Worm (Caenorhabditis elegans) whole organism, L4 larva: ENCODE measurements around the gene VZK822L.2.
A peak's percentile ranks its signal among the peaks of the same experiment; 100 is the strongest.

Experiments used
- F44E2.7 ChIP-seq: fragments of 200-800 bp; sonication (Bioruptor generic); IDR thresholded peaks from 2 replicates; pipeline ENCODE4 v2.1.2; 2022; ENCODE audit warnings: missing genetic modification characterization, missing compliant biosample characterization
- R02D3.7 ChIP-seq: fragments of 150-350 bp; sonication (generic microtip); optimal IDR thresholded peaks from 3 replicates; lab custom pipeline; 2014; ENCODE audit warnings: missing biosample characterization, missing genetic modification characterization
- aha-1 ChIP-seq: fragments of 150-350 bp; peaks from one replicate; lab custom pipeline; 2014; ENCODE audit warnings: missing biosample characterization, missing genetic modification characterization
- arid-1 ChIP-seq: fragments of 200-800 bp; sonication (Bioruptor generic); conservative IDR thresholded peaks from 2 replicates; pipeline ENCODE4 v1.3.6; 2022; ENCODE audit warnings: missing genetic modification reagents, missing genetic modification characterization, missing compliant biosample characterization
- ceh-62 ChIP-seq: sonication (generic microtip); optimal IDR thresholded peaks from 2 replicates; lab custom pipeline; 2017; ENCODE audit warnings: missing biosample characterization, missing genetic modification characterization
- ces-1 ChIP-seq: fragments of 150-350 bp; sonication (generic microtip); optimal IDR thresholded peaks from 4 replicates; lab custom pipeline; 2014; ENCODE audit warnings: missing biosample characterization, missing genetic modification reagents, missing genetic modification characterization
- cey-2 ChIP-seq: sonication (generic microtip); optimal IDR thresholded peaks from 3 replicates; lab custom pipeline; 2017; ENCODE audit warnings: missing genetic modification characterization, mild to moderate bottlenecking, missing compliant biosample characterization, antibody characterized with exemption, borderline replicate concordance; ENCODE audit not compliant: insufficient read depth
- daf-12 ChIP-seq: fragments of 150-350 bp; optimal IDR thresholded peaks from 2 replicates; lab custom pipeline; 2014; ENCODE audit warnings: missing biosample characterization, missing genetic modification reagents, missing genetic modification characterization
- dmd-6 ChIP-seq: fragments of 200-800 bp; sonication (Bioruptor generic); IDR thresholded peaks from 2 replicates; pipeline ENCODE4 v1.3.6; 2022; ENCODE audit warnings: missing genetic modification reagents, missing genetic modification characterization, missing compliant biosample characterization
- duxl-1 ChIP-seq: sonication (generic microtip); optimal IDR thresholded peaks from 2 replicates; lab custom pipeline; 2016; ENCODE audit warnings: mild to moderate bottlenecking, missing genetic modification characterization, moderate library complexity, missing compliant biosample characterization; ENCODE audit not compliant: poor library complexity
- dve-1 ChIP-seq: sonication (generic microtip); optimal IDR thresholded peaks from 2 replicates; lab custom pipeline; 2017; ENCODE audit warnings: antibody characterized with exemption, mild to moderate bottlenecking, missing genetic modification characterization, missing compliant biosample characterization; ENCODE audit not compliant: insufficient read depth
- lin-1 ChIP-seq: fragments of 200-800 bp; sonication (Bioruptor generic); IDR thresholded peaks from 2 replicates; pipeline ENCODE4 v1.3.6; 2022; ENCODE audit warnings: missing genetic modification reagents, missing genetic modification characterization, missing compliant biosample characterization
- lin-29 ChIP-seq: fragments of 200-800 bp; sonication (Bioruptor generic); IDR thresholded peaks from 2 replicates; pipeline ENCODE4 v1.3.6; 2022; ENCODE audit warnings: missing genetic modification reagents, missing genetic modification characterization, missing compliant biosample characterization
- lsy-2 ChIP-seq, 2 experiments: fragments of 150-350 bp in 1 of 2; sonication (generic microtip) in 1 of 2; optimal IDR thresholded peaks; 2 replicates each; lab custom pipeline; 2014 to 2017; ENCODE audit warnings: missing biosample characterization in 2 of 2, missing genetic modification characterization in 2 of 2
- madf-5 ChIP-seq, 2 experiments: fragments of 200-800 bp; sonication (Bioruptor generic); IDR thresholded peaks; 2 replicates each; pipeline ENCODE4 v1.3.6; 2022; ENCODE audit warnings: missing compliant biosample characterization in 2 of 2, missing genetic modification characterization in 2 of 2
- mep-1 ChIP-seq: fragments of 150-350 bp; sonication (generic microtip); optimal IDR thresholded peaks from 3 replicates; lab custom pipeline; 2014; ENCODE audit warnings: missing biosample characterization, missing genetic modification characterization
- mes-2 ChIP-seq: sonication (generic microtip); optimal IDR thresholded peaks from 2 replicates; lab custom pipeline; 2016; ENCODE audit warnings: missing genotype, mild to moderate bottlenecking, missing genetic modification characterization, missing compliant biosample characterization; ENCODE audit not compliant: poor library complexity, severe bottlenecking
- nhr-102 ChIP-seq: sonication (generic microtip); optimal IDR thresholded peaks from 2 replicates; lab custom pipeline; 2016; ENCODE audit warnings: mild to moderate bottlenecking, missing genetic modification characterization, moderate library complexity, missing compliant biosample characterization
- nhr-237 ChIP-seq: sonication (generic microtip); optimal IDR thresholded peaks from 2 replicates; lab custom pipeline; 2017; ENCODE audit warnings: missing biosample characterization, missing genetic modification characterization
- nhr-25 ChIP-seq: sonication (generic microtip); optimal IDR thresholded peaks from 2 replicates; lab custom pipeline; 2017; ENCODE audit warnings: missing genetic modification characterization, mild to moderate bottlenecking, missing compliant biosample characterization, antibody characterized with exemption, moderate library complexity, borderline replicate concordance; ENCODE audit not compliant: insufficient read depth
- nhr-28 ChIP-seq: fragments of 150-350 bp; optimal IDR thresholded peaks from 2 replicates; lab custom pipeline; 2014; ENCODE audit warnings: missing biosample characterization, missing genetic modification characterization
- nhr-42 ChIP-seq: fragments of 200-800 bp; sonication (Bioruptor generic); IDR thresholded peaks from 2 replicates; pipeline ENCODE4 v1.3.6; 2022; ENCODE audit warnings: missing genetic modification characterization, missing compliant biosample characterization
- nhr-6 ChIP-seq: fragments of 150-350 bp; optimal IDR thresholded peaks from 2 replicates; lab custom pipeline; 2014; ENCODE audit warnings: missing biosample characterization, missing genetic modification characterization
- rbr-2 ChIP-seq: sonication (generic microtip); optimal IDR thresholded peaks from 2 replicates; lab custom pipeline; 2016; ENCODE audit warnings: missing genotype, missing genetic modification characterization, missing compliant biosample characterization
- snpc-1.2 ChIP-seq: fragments of 200-800 bp; sonication (Bioruptor generic); IDR thresholded peaks from 2 replicates; pipeline ENCODE4 v1.3.6; 2022; ENCODE audit warnings: missing genetic modification reagents, missing genetic modification characterization, missing compliant biosample characterization
- snpc-4 ChIP-seq: fragments of 150-350 bp; optimal IDR thresholded peaks from 2 replicates; lab custom pipeline; 2014; ENCODE audit warnings: missing biosample characterization, missing genetic modification characterization
- spr-1 ChIP-seq: sonication (generic microtip); optimal IDR thresholded peaks from 2 replicates; lab custom pipeline; 2016; ENCODE audit warnings: mild to moderate bottlenecking, missing genetic modification characterization, missing compliant biosample characterization
- unc-130 ChIP-seq: sonication (generic microtip); optimal IDR thresholded peaks from 2 replicates; lab custom pipeline; 2016; ENCODE audit warnings: missing genetic modification reagents, missing genetic modification characterization, missing compliant biosample characterization
- unc-62 ChIP-seq, 3 experiments: fragments of 150-350 bp in 1 of 3; sonication (generic microtip); optimal IDR thresholded peaks in 2 of 3; peaks in 1 of 3; 1 replicate in 1 of 3; 2 replicates in 2 of 3; lab custom pipeline; 2014 to 2017; ENCODE audit warnings: missing biosample characterization in 3 of 3, missing genetic modification characterization in 3 of 3, missing genetic modification reagents in 3 of 3, missing genotype in 1 of 3
- zip-2 ChIP-seq: fragments of 150-350 bp; optimal IDR thresholded peaks from 2 replicates; lab custom pipeline; 2014; ENCODE audit warnings: missing biosample characterization, missing genetic modification characterization
- ztf-11 ChIP-seq: fragments of 150-350 bp; optimal IDR thresholded peaks from 2 replicates; lab custom pipeline; 2014; ENCODE audit warnings: missing biosample characterization, missing genetic modification characterization
- ztf-7 ChIP-seq: fragments of 150-350 bp; optimal IDR thresholded peaks from 2 replicates; lab custom pipeline; 2014; ENCODE audit warnings: missing biosample characterization, missing genetic modification characterization

Gene VZK822L.2

DNA sequence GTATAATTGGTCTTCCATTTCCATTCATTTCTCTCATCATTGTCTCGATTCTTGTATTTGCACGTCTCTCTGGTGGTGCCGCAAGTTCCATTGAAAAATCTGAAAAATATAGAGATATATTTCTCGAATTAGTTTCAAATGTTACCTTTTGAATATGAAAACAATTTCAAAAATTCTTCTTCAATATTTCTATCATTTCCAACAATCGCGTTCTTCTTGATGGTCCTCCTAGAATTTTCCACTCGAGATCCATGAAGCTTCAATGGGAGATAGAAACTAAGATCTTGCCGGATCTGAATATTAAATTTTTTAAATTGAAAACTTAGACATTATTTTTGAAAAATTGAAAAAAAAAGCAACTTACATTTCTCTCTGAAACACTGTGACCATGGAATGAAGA lies 7.2 kb downstream of the VZK822L.2 start:
- no peak for TF ChIP-seq lsy-2 (tag; optimal IDR thresholded peaks at IDR 0.05; lab: Kevin White, UChicago)
- peak; percentile 90 for TF ChIP-seq aha-1 (tag; lab: Kevin White, UChicago)
- no peak for TF ChIP-seq R02D3.7 (tag; lab: Kevin White, UChicago)
- TF ChIP-seq nhr-42 (GFP tag; lab: Robert Waterston, UW): no peak
- TF ChIP-seq unc-130: no peak
- TF ChIP-seq unc-62 (GFP tag; optimal IDR thresholded peaks at IDR 0.05 in 1 of 2; lab: Kevin White, UChicago): no peak
- TF ChIP-seq unc-62 (tag; optimal IDR thresholded peaks at IDR 0.05; lab: Kevin White, UChicago): no peak
- no peak for TF ChIP-seq madf-5 (GFP tag; IDR thresholded peaks at IDR 0.05; lab: Robert Waterston, UW)

DNA sequence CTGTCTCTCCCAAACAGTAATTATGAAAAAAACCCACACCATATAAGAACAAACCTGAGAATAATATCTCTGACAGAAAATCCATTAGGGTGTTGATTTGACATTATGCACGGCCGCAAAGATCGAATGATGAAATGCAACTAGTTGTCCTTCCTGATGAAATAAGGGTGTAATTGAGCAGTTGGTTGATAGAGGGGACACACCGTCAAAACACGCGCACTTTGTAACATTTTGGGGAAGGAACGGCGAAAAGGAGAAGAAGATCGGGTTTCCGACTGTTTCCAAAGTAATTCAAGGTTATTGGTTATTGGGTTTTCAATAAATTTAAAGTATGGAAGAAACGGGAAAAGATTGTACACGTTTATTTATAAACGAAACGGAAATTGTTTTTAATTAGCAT lies 10.2 kb downstream of the VZK822L.2 start, which contains the start of gene ZK822.1:
Gene ZK822.1, minus strand, starts transcription at position 121 of the 400 bp plus-strand sequence.
- TF ChIP-seq snpc-1.2 (GFP tag; lab: Robert Waterston, UW): no peak
- no peak for TF ChIP-seq mes-2 (tag; lab: Kevin White, UChicago)
- no peak for TF ChIP-seq ztf-11
- TF ChIP-seq daf-12 (tag; lab: Kevin White, UChicago): no peak
- no peak for TF ChIP-seq lin-29 (GFP tag; lab: Robert Waterston, UW)
- no peak for TF ChIP-seq snpc-4
- TF ChIP-seq dve-1 (tag; lab: Kevin White, UChicago): no peak
- no peak for TF ChIP-seq nhr-28
- TF ChIP-seq lin-1 (GFP tag; lab: Robert Waterston, UW): no peak
- TF ChIP-seq, all 104 proteins: peak for 0

DNA sequence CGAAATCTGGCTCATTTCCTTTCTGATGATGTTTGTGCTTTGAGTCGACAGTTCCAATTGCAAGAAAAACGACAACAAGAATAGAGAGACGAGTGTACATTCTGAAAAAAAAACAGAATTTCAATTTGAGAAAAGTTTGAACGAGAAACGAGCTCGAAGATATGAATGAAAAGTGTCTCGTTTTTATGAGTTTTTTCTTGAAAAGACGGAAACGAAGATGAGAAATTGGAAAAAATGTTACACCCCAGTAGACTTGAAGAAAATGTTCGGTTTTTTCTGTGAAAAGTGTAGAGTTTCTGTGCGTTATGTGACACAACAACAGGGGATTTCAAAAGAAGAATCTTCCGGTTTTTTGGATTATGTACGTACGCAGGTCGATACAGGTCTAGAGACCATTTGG lies 11.3 kb downstream of the VZK822L.2 start, which contains the start of gene srlf-31:
Gene srlf-31, minus strand, starts transcription at position 101 of the 400 bp plus-strand sequence.
- TF ChIP-seq mep-1 (tag; lab: Kevin White, UChicago) (no peak), unc-130 (no peak), madf-5 (GFP tag; IDR thresholded peaks at IDR 0.05; lab: Robert Waterston, UW) (no peak), nhr-102 (tag; lab: Kevin White, UChicago) (no peak), zip-2 (tag; lab: Kevin White, UChicago) (no peak), snpc-4 (no peak), ztf-7 (no peak), dve-1 (tag; lab: Kevin White, UChicago) (no peak), nhr-6 (tag; lab: Kevin White, UChicago) (no peak), ces-1 (no peak), unc-62 (GFP tag; optimal IDR thresholded peaks at IDR 0.05 in 1 of 2; lab: Kevin White, UChicago) (no peak), unc-62 (tag; optimal IDR thresholded peaks at IDR 0.05; lab: Kevin White, UChicago) (no peak), dmd-6 (GFP tag; lab: Robert Waterston, UW) (no peak), duxl-1 (no peak), F44E2.7 (GFP tag; lab: Robert Waterston, UW) (no peak), rbr-2 (no peak), ceh-62 (tag; lab: Kevin White, UChicago) (no peak), spr-1 (no peak), arid-1 (no peak), nhr-237 (tag; lab: Kevin White, UChicago) (no peak), lsy-2 (tag; optimal IDR thresholded peaks at IDR 0.05; lab: Kevin White, UChicago) (no peak)
- TF ChIP-seq, all 104 proteins: peak for 0

DNA sequence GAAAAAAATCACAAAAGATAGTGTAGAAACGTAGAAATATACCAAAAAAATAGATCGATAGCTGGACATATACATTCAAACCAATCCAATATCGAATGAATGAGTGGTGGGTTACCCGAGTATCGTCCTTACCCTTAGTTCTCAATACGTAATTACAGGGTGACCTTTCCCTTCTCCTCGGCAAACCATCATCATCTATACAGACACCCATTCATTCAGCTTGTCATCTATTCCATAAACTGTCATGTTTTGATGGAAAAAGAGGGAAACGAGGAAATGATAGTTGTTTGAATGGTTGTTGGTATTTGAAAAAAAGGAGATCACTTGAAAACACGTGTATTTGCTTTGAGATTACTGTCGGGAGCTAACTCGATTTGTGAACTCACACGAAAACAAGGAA lies 12.3 kb downstream of the VZK822L.2 start:
- TF ChIP-seq zip-2 (tag; lab: Kevin White, UChicago) (no peak), F44E2.7 (GFP tag; lab: Robert Waterston, UW) (no peak), nhr-25 (tag; lab: Kevin White, UChicago) (peak; percentile 31), unc-62 (GFP tag; optimal IDR thresholded peaks at IDR 0.05 in 1 of 2; lab: Kevin White, UChicago) (peak in 1 of 2 experiments; percentile 62), unc-62 (tag; optimal IDR thresholded peaks at IDR 0.05; lab: Kevin White, UChicago) (no peak), aha-1 (tag; lab: Kevin White, UChicago) (peak; percentile 82), cey-2 (no peak)
